Worm (Caenorhabditis elegans) whole organism, L1 larva: Measurements from ENCODE around the gene cest-2.2.

Experiments
- C16A3.4 ChIP-seq: fragments of 150-350 bp; optimal IDR thresholded peaks from 2 replicates; lab custom pipeline; 2014; ENCODE audit warnings: missing biosample characterization, missing genetic modification characterization
- C34B4.2 ChIP-seq: sonication (generic microtip); optimal IDR thresholded peaks from 2 replicates; lab custom pipeline; 2017; ENCODE audit warnings: mild to moderate bottlenecking, missing genetic modification characterization, missing compliant biosample characterization
- aha-1 ChIP-seq: fragments of 150-350 bp; optimal IDR thresholded peaks from 2 replicates; lab custom pipeline; 2014; ENCODE audit warnings: missing biosample characterization, missing genetic modification characterization
- alr-1 ChIP-seq: fragments of 200-800 bp; sonication (Bioruptor generic); optimal IDR thresholded peaks from 2 replicates; lab custom pipeline; 2018; ENCODE audit warnings: borderline replicate concordance, mild to moderate bottlenecking, missing genetic modification characterization, missing compliant biosample characterization
- aly-2 ChIP-seq: fragments of 150-350 bp; optimal IDR thresholded peaks from 2 replicates; lab custom pipeline; 2014; ENCODE audit warnings: missing biosample characterization, missing genetic modification characterization
- ama-1 ChIP-seq: fragments of 150-350 bp; optimal IDR thresholded peaks from 2 replicates; lab custom pipeline; 2014
- blmp-1 ChIP-seq: fragments of 150-350 bp; optimal IDR thresholded peaks from 2 replicates; lab custom pipeline; 2014; ENCODE audit warnings: missing biosample characterization, missing genetic modification characterization
- ceh-88 ChIP-seq: fragments of 200-800 bp; sonication (Bioruptor generic); IDR thresholded peaks from 2 replicates; pipeline ENCODE4 v1.3.6; 2022; ENCODE audit warnings: missing genetic modification characterization, missing compliant biosample characterization
- ceh-90 ChIP-seq: sonication (generic microtip); optimal IDR thresholded peaks from 2 replicates; lab custom pipeline; 2016; ENCODE audit warnings: missing genetic modification characterization, missing compliant biosample characterization
- efl-1 ChIP-seq, 4 experiments: fragments of 150-350 bp; optimal IDR thresholded peaks in 3 of 4; peaks in 1 of 4; 1 replicate in 1 of 4; 2 replicates in 3 of 4; lab custom pipeline; 2014; ENCODE audit warnings: missing biosample characterization in 2 of 4, missing genetic modification characterization in 2 of 4, missing genetic modification reagents in 2 of 4
- egl-13 ChIP-seq: sonication (generic microtip); optimal IDR thresholded peaks from 2 replicates; lab custom pipeline; 2016; ENCODE audit warnings: missing genotype, missing genetic modification reagents, missing genetic modification characterization, missing compliant biosample characterization
- elt-3 ChIP-seq, 6 experiments: fragments of 150-350 bp in 1 of 6; sonication (generic microtip); optimal IDR thresholded peaks; 2 replicates each; lab custom pipeline; 2017 to 2018; ENCODE audit warnings: missing biosample characterization in 6 of 6, missing genetic modification characterization in 6 of 6, inconsistent platforms in 1 of 6
- fkh-10 ChIP-seq: sonication (generic microtip); optimal IDR thresholded peaks from 2 replicates; lab custom pipeline; 2017; ENCODE audit warnings: missing biosample characterization, missing genetic modification reagents, missing genetic modification characterization
- fkh-8 ChIP-seq: sonication (generic microtip); optimal IDR thresholded peaks from 2 replicates; lab custom pipeline; 2016; ENCODE audit warnings: mild to moderate bottlenecking, missing genetic modification characterization, missing compliant biosample characterization
- fos-1 ChIP-seq: fragments of 150-350 bp; optimal IDR thresholded peaks from 2 replicates; lab custom pipeline; 2014; ENCODE audit warnings: missing biosample characterization, missing genetic modification characterization
- hlh-17 ChIP-seq: fragments of 200-800 bp; sonication (Bioruptor generic); optimal IDR thresholded peaks from 2 replicates; lab custom pipeline; 2018; ENCODE audit warnings: missing genetic modification characterization, mild to moderate bottlenecking, missing compliant biosample characterization, moderate library complexity, borderline replicate concordance
- jun-1 ChIP-seq: fragments of 150-350 bp; optimal IDR thresholded peaks from 2 replicates; lab custom pipeline; 2014; ENCODE audit warnings: missing biosample characterization, missing genetic modification reagents, missing genetic modification characterization
- lin-14 ChIP-seq: fragments of 200-800 bp; sonication (Bioruptor generic); optimal IDR thresholded peaks from 2 replicates; lab custom pipeline; 2018; ENCODE audit warnings: mild to moderate bottlenecking, missing genetic modification characterization, moderate library complexity, missing compliant biosample characterization
- lin-39 ChIP-seq: fragments of 150-350 bp; optimal IDR thresholded peaks from 2 replicates; lab custom pipeline; 2014; ENCODE audit warnings: missing biosample characterization, missing genetic modification reagents, missing genetic modification characterization
- lsy-2 ChIP-seq, 2 experiments: fragments of 150-350 bp; optimal IDR thresholded peaks; 2 replicates each; lab custom pipeline; 2014; ENCODE audit warnings: missing biosample characterization in 2 of 2, missing genetic modification characterization in 2 of 2
- mab-9 ChIP-seq: fragments of 200-800 bp; sonication (Bioruptor generic); IDR thresholded peaks from 2 replicates; pipeline ENCODE4 v1.3.6; 2022; ENCODE audit warnings: missing genetic modification reagents, missing genetic modification characterization, missing compliant biosample characterization
- mdl-1 ChIP-seq, 2 experiments: fragments of 150-350 bp; optimal IDR thresholded peaks; 2 replicates each; lab custom pipeline; 2014 to 2017; ENCODE audit warnings: missing biosample characterization in 2 of 2, missing genetic modification characterization in 2 of 2, inconsistent platforms in 1 of 2
- mep-1 ChIP-seq: fragments of 150-350 bp; optimal IDR thresholded peaks from 2 replicates; lab custom pipeline; 2014; ENCODE audit warnings: missing biosample characterization, missing genetic modification characterization
- nhr-12 ChIP-seq: sonication (generic microtip); optimal IDR thresholded peaks from 2 replicates; lab custom pipeline; 2017; ENCODE audit warnings: missing biosample characterization, missing genetic modification characterization
- nhr-19 ChIP-seq: fragments of 200-800 bp; sonication (Bioruptor generic); conservative IDR thresholded peaks from 2 replicates; pipeline ENCODE4 v1.3.6; 2022; ENCODE audit warnings: missing genetic modification characterization, missing compliant biosample characterization
- nhr-28 ChIP-seq: fragments of 150-350 bp; optimal IDR thresholded peaks from 2 replicates; lab custom pipeline; 2014; ENCODE audit warnings: missing biosample characterization, missing genetic modification characterization
- nhr-47 ChIP-seq: sonication (generic microtip); optimal IDR thresholded peaks from 2 replicates; lab custom pipeline; 2016; ENCODE audit warnings: mild to moderate bottlenecking, missing genetic modification characterization, moderate library complexity, missing compliant biosample characterization
- nhr-71 ChIP-seq: sonication (generic microtip); optimal IDR thresholded peaks from 2 replicates; lab custom pipeline; 2016; ENCODE audit warnings: mild to moderate bottlenecking, missing genetic modification characterization, moderate library complexity, missing compliant biosample characterization
- nhr-77 ChIP-seq: fragments of 150-350 bp; optimal IDR thresholded peaks from 2 replicates; lab custom pipeline; 2014; ENCODE audit warnings: missing biosample characterization, missing genetic modification characterization
- nhr-85 ChIP-seq: sonication (generic microtip); peaks from one replicate; lab custom pipeline; 2016; ENCODE audit warnings: missing genetic modification characterization, inconsistent platforms, missing compliant biosample characterization
- pag-3 ChIP-seq: sonication (generic microtip); optimal IDR thresholded peaks from 2 replicates; lab custom pipeline; 2017; ENCODE audit warnings: missing genetic modification characterization, mild to moderate bottlenecking, missing compliant biosample characterization, antibody characterized with exemption, borderline replicate concordance; ENCODE audit not compliant: insufficient read depth
- pax-3 ChIP-seq: fragments of 200-800 bp; sonication (Bioruptor generic); optimal IDR thresholded peaks from 2 replicates; lab custom pipeline; 2018; ENCODE audit warnings: mild to moderate bottlenecking, missing genetic modification characterization, moderate library complexity, missing compliant biosample characterization
- pqm-1 ChIP-seq: sonication (generic microtip); optimal IDR thresholded peaks from 3 replicates; lab custom pipeline; 2017; ENCODE audit warnings: missing biosample characterization, missing genetic modification characterization
- rnt-1 ChIP-seq: sonication (generic microtip); optimal IDR thresholded peaks from 2 replicates; lab custom pipeline; 2016; ENCODE audit warnings: mild to moderate bottlenecking, missing genetic modification characterization, moderate library complexity, missing compliant biosample characterization
- skn-1 ChIP-seq: fragments of 150-350 bp; optimal IDR thresholded peaks from 2 replicates; lab custom pipeline; 2014; ENCODE audit warnings: missing biosample characterization, missing genetic modification characterization
- snu-23 ChIP-seq: sonication (generic microtip); optimal IDR thresholded peaks from 2 replicates; lab custom pipeline; 2016; ENCODE audit warnings: missing genetic modification characterization, missing compliant biosample characterization
- tbx-2 ChIP-seq: sonication (generic microtip); optimal IDR thresholded peaks from 2 replicates; lab custom pipeline; 2016; ENCODE audit warnings: missing genetic modification characterization, missing compliant biosample characterization
- unc-30 ChIP-seq: sonication (generic microtip); optimal IDR thresholded peaks from 2 replicates; lab custom pipeline; 2017; ENCODE audit warnings: missing biosample characterization, missing genetic modification characterization
- unc-86 ChIP-seq: sonication (generic microtip); optimal IDR thresholded peaks from 2 replicates; lab custom pipeline; 2016; ENCODE audit warnings: missing genetic modification characterization, missing compliant biosample characterization
- unc-98 ChIP-seq: fragments of 200-800 bp; sonication (Bioruptor generic); IDR thresholded peaks from 2 replicates; pipeline ENCODE4 v1.3.6; 2022; ENCODE audit warnings: missing genetic modification characterization, missing compliant biosample characterization
- vab-15 ChIP-seq: sonication (generic microtip); optimal IDR thresholded peaks from 2 replicates; lab custom pipeline; 2017; ENCODE audit warnings: missing genotype, mild to moderate bottlenecking, missing genetic modification characterization, missing compliant biosample characterization
- zag-1 ChIP-seq: fragments of 150-350 bp; optimal IDR thresholded peaks from 2 replicates; lab custom pipeline; 2014; ENCODE audit warnings: missing biosample characterization, missing genetic modification characterization
- zip-4 ChIP-seq: fragments of 200-800 bp; sonication (Bioruptor generic); optimal IDR thresholded peaks from 2 replicates; lab custom pipeline; 2018; ENCODE audit warnings: mild to moderate bottlenecking, missing genetic modification characterization, moderate library complexity, missing compliant biosample characterization

Gene cest-2.2

ce11 chrV:14153615-14154014, 21.5 kb downstream of the cest-2.2 start (continued):
- no peak; the same call in 1 of the 2 replicates for TF ChIP-seq unc-98 (GFP tag; lab: Robert Waterston, UW)

DNA sequence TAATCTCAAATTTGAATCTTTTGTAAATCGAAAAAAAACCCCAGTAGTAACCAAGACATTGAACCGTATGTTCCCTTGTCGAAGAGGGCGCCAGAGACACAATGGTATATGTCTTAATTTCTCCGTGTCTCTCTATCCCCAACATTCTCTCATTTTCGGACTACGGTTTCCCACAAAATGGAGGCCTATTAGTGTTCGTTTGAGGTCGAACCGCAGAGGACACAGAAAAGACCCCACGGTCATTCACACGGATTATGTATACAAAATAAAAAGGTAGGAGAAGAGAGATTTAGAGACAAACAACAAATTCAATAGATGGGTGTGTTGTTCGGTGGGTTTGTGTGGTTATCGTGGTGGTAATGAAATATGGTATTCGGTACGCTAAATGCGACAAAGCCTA, 24.2 kb downstream of the cest-2.2 start:
- peak; percentile 66 for TF ChIP-seq lin-14
- TF ChIP-seq blmp-1 (tag; lab: Kevin White, UChicago), result peak; percentile 29
- no peak for TF ChIP-seq fkh-8
- peak; percentile 27 for TF ChIP-seq mep-1 (tag; lab: Kevin White, UChicago)
- peak; percentile 53 for TF ChIP-seq nhr-85
- TF ChIP-seq jun-1 (tag; lab: Kevin White, UChicago), result no peak

DNA sequence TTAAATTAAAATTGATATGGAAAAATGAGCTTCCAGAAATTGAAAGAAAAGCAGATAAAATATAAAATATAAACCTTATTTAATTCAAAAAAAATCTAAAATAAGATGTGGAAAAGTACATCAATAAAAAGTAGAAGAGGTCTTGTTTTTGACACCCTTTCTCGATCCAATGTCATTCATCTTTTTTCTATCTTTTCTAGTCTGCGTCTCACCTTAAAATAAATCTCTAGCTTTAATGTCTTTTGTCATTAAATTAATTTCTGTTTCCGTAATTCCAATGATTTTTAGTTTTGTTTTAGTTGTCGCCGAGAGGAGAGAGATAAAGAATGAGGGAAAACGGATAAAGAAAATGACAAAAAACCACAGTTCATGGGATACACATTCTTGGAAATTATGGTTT, 26.0 kb downstream of the cest-2.2 start:
- TF ChIP-seq nhr-47 (tag; lab: Kevin White, UChicago) (no peak), alr-1 (tag; lab: Kevin White, UChicago) (no peak), fkh-10 (GFP tag; lab: Kevin White, UChicago) (no peak), lin-39 (tag; lab: Kevin White, UChicago) (no peak), C16A3.4 (tag; lab: Kevin White, UChicago) (no peak), lsy-2 (tag; optimal IDR thresholded peaks at IDR 0.05; lab: Kevin White, UChicago) (peak in 1 of 2 experiments; percentile 34), unc-86 (tag; lab: Kevin White, UChicago) (no peak), lin-14 (peak; percentile 76), elt-3 (tag; optimal IDR thresholded peaks at IDR 0.05; lab: Kevin White, UChicago) (peak in 1 of 6 experiments; percentile 32), mab-9 (no peak), blmp-1 (tag; lab: Kevin White, UChicago) (peak; percentile 41), nhr-28 (tag; lab: Kevin White, UChicago) (no peak), nhr-77 (no peak), zip-4 (no peak), ceh-90 (tag; lab: Kevin White, UChicago) (no peak), tbx-2 (tag; lab: Kevin White, UChicago) (no peak), aly-2 (tag; lab: Kevin White, UChicago) (no peak), nhr-12 (tag; lab: Kevin White, UChicago) (no peak), mep-1 (tag; lab: Kevin White, UChicago) (peak; percentile 21), pqm-1 (tag; lab: Kevin White, UChicago) (no peak), unc-30 (tag; lab: Kevin White, UChicago) (no peak), snu-23 (GFP tag; lab: Kevin White, UChicago) (peak; percentile 27), aha-1 (tag; lab: Kevin White, UChicago) (no peak), C34B4.2 (tag; lab: Kevin White, UChicago) (no peak), hlh-17 (no peak), nhr-71 (peak; percentile 28), pax-3 (tag; lab: Kevin White, UChicago) (no peak), vab-15 (tag; lab: Kevin White, UChicago) (no peak), rnt-1 (tag; lab: Kevin White, UChicago) (no peak), pag-3 (tag; lab: Kevin White, UChicago) (no peak), jun-1 (tag; lab: Kevin White, UChicago) (no peak), egl-13 (tag; lab: Kevin White, UChicago) (no peak), efl-1 (optimal IDR thresholded peaks at IDR 0.05; lab: Kevin White, UChicago) (no peak), efl-1 (GFP tag; optimal IDR thresholded peaks at IDR 0.05 in 1 of 2; lab: Kevin White, UChicago) (peak in 1 of 2 experiments; percentile 73), ama-1 (lab: Kevin White, UChicago) (no peak), unc-98 (GFP tag; lab: Robert Waterston, UW) (no peak), ceh-88 (GFP tag; lab: Robert Waterston, UW) (no peak), skn-1 (tag; lab: Kevin White, UChicago) (no peak), nhr-85 (peak; percentile 85), fos-1 (tag; lab: Kevin White, UChicago) (no peak), zag-1 (tag; lab: Kevin White, UChicago) (no peak), nhr-19 (GFP tag; lab: Robert Waterston, UW) (no peak), mdl-1 (tag; optimal IDR thresholded peaks at IDR 0.05; lab: Kevin White, UChicago) (no peak)
- TF ChIP-seq, all 84 proteins: peak for 9
